Worm (Caenorhabditis elegans) whole organism, L2 larva: ENCODE measurements around the gene ugt-10.

Experiments
- R02D3.7 ChIP-seq: fragments of 150-350 bp; optimal IDR thresholded peaks from 2 replicates; lab custom pipeline; 2014; ENCODE audit warnings: missing biosample characterization, missing genetic modification characterization
- Y55F3AM.14 ChIP-seq: fragments of 200-800 bp; sonication (Bioruptor generic); optimal IDR thresholded peaks from 2 replicates; lab custom pipeline; 2018; ENCODE audit warnings: mild to moderate bottlenecking, missing genetic modification characterization, missing compliant biosample characterization
- alr-1 ChIP-seq: fragments of 150-350 bp; optimal IDR thresholded peaks from 2 replicates; lab custom pipeline; 2014; ENCODE audit warnings: missing biosample characterization, missing genetic modification characterization
- aly-2 ChIP-seq: fragments of 150-350 bp; optimal IDR thresholded peaks from 2 replicates; lab custom pipeline; 2014; ENCODE audit warnings: missing biosample characterization, missing genetic modification characterization
- ama-1 ChIP-seq: fragments of 150-350 bp; optimal IDR thresholded peaks from 2 replicates; lab custom pipeline; 2018; ENCODE audit warnings: inconsistent platforms
- ceh-82 ChIP-seq: fragments of 150-350 bp; optimal IDR thresholded peaks from 2 replicates; lab custom pipeline; 2014; ENCODE audit warnings: missing biosample characterization, missing genetic modification characterization
- crh-2 ChIP-seq: sonication (generic microtip); optimal IDR thresholded peaks from 2 replicates; lab custom pipeline; 2017; ENCODE audit warnings: missing biosample characterization, missing genetic modification characterization
- egl-27 ChIP-seq: sonication (generic microtip); optimal IDR thresholded peaks from 3 replicates; lab custom pipeline; 2017; ENCODE audit warnings: missing biosample characterization, missing genetic modification reagents, missing genetic modification characterization
- elt-1 ChIP-seq: fragments of 150-350 bp; optimal IDR thresholded peaks from 2 replicates; lab custom pipeline; 2014; ENCODE audit warnings: missing biosample characterization, missing genetic modification characterization
- elt-3 ChIP-seq: sonication (generic microtip); optimal IDR thresholded peaks from 2 replicates; lab custom pipeline; 2017; ENCODE audit warnings: missing biosample characterization, missing genetic modification characterization
- fos-1 ChIP-seq: fragments of 150-350 bp; optimal IDR thresholded peaks from 2 replicates; lab custom pipeline; 2014; ENCODE audit warnings: missing biosample characterization, missing genetic modification characterization
- gmeb-1 ChIP-seq: fragments of 150-350 bp; optimal IDR thresholded peaks from 2 replicates; lab custom pipeline; 2014; ENCODE audit warnings: missing biosample characterization, missing genetic modification characterization
- lin-13 ChIP-seq: fragments of 150-350 bp; optimal IDR thresholded peaks from 2 replicates; lab custom pipeline; 2014; ENCODE audit warnings: missing biosample characterization, missing genetic modification reagents, missing genetic modification characterization
- lin-39 ChIP-seq: fragments of 150-350 bp; optimal IDR thresholded peaks from 2 replicates; lab custom pipeline; 2014; ENCODE audit warnings: missing biosample characterization, missing genetic modification reagents, missing genetic modification characterization
- lsy-2 ChIP-seq, 2 experiments: fragments of 150-350 bp in 1 of 2; sonication (generic microtip) in 1 of 2; optimal IDR thresholded peaks; 2 replicates each; lab custom pipeline; 2014 to 2017; ENCODE audit warnings: missing biosample characterization in 2 of 2, missing genetic modification characterization in 2 of 2
- mab-5 ChIP-seq: fragments of 150-350 bp; optimal IDR thresholded peaks from 2 replicates; lab custom pipeline; 2014; ENCODE audit warnings: missing biosample characterization, missing genetic modification characterization
- mbf-1 ChIP-seq: sonication (generic microtip); optimal IDR thresholded peaks from 2 replicates; lab custom pipeline; 2017; ENCODE audit warnings: missing biosample characterization, missing genetic modification characterization
- nhr-10 ChIP-seq: sonication (generic microtip); optimal IDR thresholded peaks from 2 replicates; lab custom pipeline; 2017; ENCODE audit warnings: missing biosample characterization, missing genetic modification characterization
- nhr-11 ChIP-seq: fragments of 150-350 bp; optimal IDR thresholded peaks from 2 replicates; lab custom pipeline; 2014; ENCODE audit warnings: missing biosample characterization, missing genetic modification characterization
- nhr-12 ChIP-seq: fragments of 150-350 bp; optimal IDR thresholded peaks from 2 replicates; lab custom pipeline; 2014; ENCODE audit warnings: missing biosample characterization, missing genetic modification characterization
- nhr-129 ChIP-seq: fragments of 150-350 bp; optimal IDR thresholded peaks from 2 replicates; lab custom pipeline; 2014; ENCODE audit warnings: missing biosample characterization, missing genetic modification characterization
- nhr-21 ChIP-seq: fragments of 150-350 bp; optimal IDR thresholded peaks from 2 replicates; lab custom pipeline; 2014; ENCODE audit warnings: missing biosample characterization, missing genetic modification characterization
- nhr-237 ChIP-seq: fragments of 150-350 bp; optimal IDR thresholded peaks from 2 replicates; lab custom pipeline; 2014; ENCODE audit warnings: missing biosample characterization, missing genetic modification characterization
- nhr-25 ChIP-seq: fragments of 150-350 bp; sonication (generic microtip); optimal IDR thresholded peaks from 3 replicates; lab custom pipeline; 2014; ENCODE audit warnings: missing biosample characterization, missing genetic modification characterization
- nhr-6 ChIP-seq: fragments of 150-350 bp; optimal IDR thresholded peaks from 2 replicates; lab custom pipeline; 2014; ENCODE audit warnings: missing biosample characterization, missing genetic modification characterization
- skn-1 ChIP-seq: sonication (generic microtip); optimal IDR thresholded peaks from 2 replicates; lab custom pipeline; 2017; ENCODE audit warnings: missing biosample characterization, missing genetic modification characterization
- sma-3 ChIP-seq: sonication (generic microtip); optimal IDR thresholded peaks from 2 replicates; lab custom pipeline; 2016; ENCODE audit warnings: missing genetic modification reagents, missing genetic modification characterization, missing compliant biosample characterization
- sma-9 ChIP-seq, 2 experiments: fragments of 150-350 bp in 1 of 2; sonication (generic microtip) in 1 of 2; optimal IDR thresholded peaks; 2 replicates each; lab custom pipeline; 2014 to 2016; ENCODE audit warnings: missing genetic modification characterization in 2 of 2, mild to moderate bottlenecking in 1 of 2, missing biosample characterization in 1 of 2, missing compliant biosample characterization in 1 of 2, missing genetic modification reagents in 1 of 2, moderate library complexity in 1 of 2
- snpc-4 ChIP-seq: fragments of 150-350 bp; optimal IDR thresholded peaks from 2 replicates; lab custom pipeline; 2014; ENCODE audit warnings: missing biosample characterization, missing genetic modification characterization
- unc-55 ChIP-seq: fragments of 150-350 bp; sonication (generic microtip); optimal IDR thresholded peaks from 3 replicates; lab custom pipeline; 2014; ENCODE audit warnings: missing biosample characterization, missing genetic modification reagents, missing genetic modification characterization
- zag-1 ChIP-seq: fragments of 150-350 bp; optimal IDR thresholded peaks from 2 replicates; lab custom pipeline; 2014; ENCODE audit warnings: missing biosample characterization, missing genetic modification characterization
- ztf-1 ChIP-seq: fragments of 200-800 bp; sonication (Bioruptor generic); conservative IDR thresholded peaks from 2 replicates; pipeline ENCODE4 v1.3.6; 2022; ENCODE audit warnings: missing genetic modification characterization, missing compliant biosample characterization
- ztf-11 ChIP-seq: sonication (generic microtip); optimal IDR thresholded peaks from 2 replicates; lab custom pipeline; 2017; ENCODE audit warnings: missing biosample characterization, missing genetic modification characterization
- ztf-4 ChIP-seq: fragments of 150-350 bp; optimal IDR thresholded peaks from 2 replicates; lab custom pipeline; 2014; ENCODE audit warnings: missing biosample characterization, missing genetic modification characterization

ugt-10 gene

ce11 chrV:4889477-4889876 is 10.4 kb downstream of the ugt-10 start, which contains the start of gene ugt-12:
Gene ugt-12 (minus strand): TSS chrV:4889629.
- TF ChIP-seq fos-1 (tag; lab: Kevin White, UChicago) (peak; percentile 74), ztf-1 (GFP tag; lab: Robert Waterston, UW) (no peak), ztf-4 (tag; lab: Kevin White, UChicago) (no peak), lin-39 (tag; lab: Kevin White, UChicago) (no peak), Y55F3AM.14 (GFP tag; lab: Kevin White, UChicago) (no peak), ama-1 (no peak), nhr-129 (tag; lab: Kevin White, UChicago) (peak; percentile 8), nhr-25 (tag; lab: Kevin White, UChicago) (peak; percentile 3), mbf-1 (no peak), nhr-11 (no peak), ztf-11 (tag; lab: Kevin White, UChicago) (no peak), sma-9 (GFP tag; optimal IDR thresholded peaks at IDR 0.05; lab: Kevin White, UChicago) (peak; percentile 82), sma-9 (tag; optimal IDR thresholded peaks at IDR 0.05; lab: Kevin White, UChicago) (no peak), crh-2 (tag; lab: Kevin White, UChicago) (peak; percentile 38), gmeb-1 (tag; lab: Kevin White, UChicago) (peak; percentile 7), ceh-82 (tag; lab: Kevin White, UChicago) (no peak), sma-3 (GFP tag; lab: Kevin White, UChicago) (peak; percentile 8)

- no peak for TF ChIP-seq ztf-4 (tag; lab: Kevin White, UChicago)
- TF ChIP-seq unc-55 (GFP tag; lab: Kevin White, UChicago) = no peak
These were observed 14.5 kb downstream of the ugt-10 start, which contains the start of gene T19H12.3 for ce11 chrV:4885372-4885771. Gene T19H12.3 (plus strand): TSS chrV:4885672.

- TF ChIP-seq nhr-11 = no peak
- TF ChIP-seq nhr-10 = no peak
- no peak for TF ChIP-seq egl-27
- TF ChIP-seq fos-1 (tag; lab: Kevin White, UChicago) = no peak
- TF ChIP-seq crh-2 (tag; lab: Kevin White, UChicago) = no peak
- no peak for TF ChIP-seq elt-1 (tag; lab: Kevin White, UChicago)
- TF ChIP-seq aly-2 (tag; lab: Kevin White, UChicago) = no peak
- no peak for TF ChIP-seq ztf-4 (tag; lab: Kevin White, UChicago)
- no peak for TF ChIP-seq zag-1 (tag; lab: Kevin White, UChicago)
- no peak for TF ChIP-seq alr-1 (tag; lab: Kevin White, UChicago)
- no peak for TF ChIP-seq nhr-6 (tag; lab: Kevin White, UChicago)
- no peak for TF ChIP-seq nhr-21 (tag; lab: Kevin White, UChicago)
- TF ChIP-seq snpc-4 (tag; lab: Kevin White, UChicago) = no peak
- TF ChIP-seq lin-13 (GFP tag; lab: Kevin White, UChicago) = no peak
These were observed 15.4 kb downstream of the ugt-10 start, which contains the start of gene T19H12.12 for ce11 chrV:4884490-4884889. Gene T19H12.12 (plus strand): TSS chrV:4884790.

DNA sequence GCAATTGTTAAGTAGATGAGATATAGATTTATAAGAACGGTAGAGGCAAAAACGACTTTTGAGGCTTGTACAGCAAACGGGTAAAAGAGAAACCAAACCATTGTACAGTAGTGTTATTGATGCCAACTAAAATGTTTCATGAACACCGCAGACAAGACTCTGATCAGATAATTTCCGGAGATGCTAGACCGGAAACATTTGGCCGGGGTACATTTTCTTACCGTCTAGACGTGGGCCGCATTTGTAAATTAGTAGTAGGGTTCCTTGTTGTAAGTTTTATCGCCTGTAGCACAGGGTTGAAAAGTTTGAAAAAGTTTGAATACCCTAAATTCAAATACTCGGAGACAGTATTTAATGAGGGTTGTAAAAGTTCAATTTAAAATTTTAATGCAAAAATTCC is 18.5 kb downstream of the ugt-10 start, which contains the start of gene str-32:
TSS of gene str-32 (minus strand) at position 101 of the 400 bp plus-strand sequence.
- TF ChIP-seq fos-1 (tag; lab: Kevin White, UChicago) (no peak), nhr-21 (tag; lab: Kevin White, UChicago) (no peak), mbf-1 (no peak), nhr-12 (tag; lab: Kevin White, UChicago) (no peak), alr-1 (tag; lab: Kevin White, UChicago) (no peak)

- TF ChIP-seq lsy-2 (tag; optimal IDR thresholded peaks at IDR 0.05; lab: Kevin White, UChicago) (no peak), nhr-12 (tag; lab: Kevin White, UChicago) (no peak), elt-3 (tag; lab: Kevin White, UChicago) (no peak), elt-1 (tag; lab: Kevin White, UChicago) (no peak), nhr-25 (tag; lab: Kevin White, UChicago) (no peak), nhr-237 (tag; lab: Kevin White, UChicago) (no peak), egl-27 (no peak), Y55F3AM.14 (GFP tag; lab: Kevin White, UChicago) (no peak)
These were observed 20.7 kb downstream of the ugt-10 start, which contains the start of gene T19H12.15 for ce11 chrV:4879251-4879650. Gene T19H12.15 (minus strand): TSS chrV:4879351.

ce11 chrV:4877587-4877986 is 22.3 kb downstream of the ugt-10 start, which contains the start of gene T19H12.6:
Gene T19H12.6 (minus strand): TSS chrV:4877687.
- no peak for TF ChIP-seq nhr-129 (tag; lab: Kevin White, UChicago)
- no peak for TF ChIP-seq mab-5 (tag; lab: Kevin White, UChicago)
- no peak for TF ChIP-seq R02D3.7 (tag; lab: Kevin White, UChicago)
- TF ChIP-seq skn-1 (tag; lab: Kevin White, UChicago) = no peak
